Worm (Caenorhabditis elegans) whole organism, L2 larva: Measurements from ENCODE around the gene rps-30.

Source experiments
- nhr-11 ChIP-seq: fragments of 150-350 bp; optimal IDR thresholded peaks from 2 replicates; lab custom pipeline; 2014; ENCODE audit warnings: missing biosample characterization, missing genetic modification characterization
- sem-4 ChIP-seq: fragments of 150-350 bp; optimal IDR thresholded peaks from 2 replicates; lab custom pipeline; 2014; ENCODE audit warnings: missing biosample characterization, missing genetic modification reagents, missing genetic modification characterization
- ztf-4 ChIP-seq: fragments of 150-350 bp; optimal IDR thresholded peaks from 2 replicates; lab custom pipeline; 2014; ENCODE audit warnings: missing biosample characterization, missing genetic modification characterization

- TF ChIP-seq nhr-11 (tag; lab: Kevin White, UChicago) = no peak
- no peak for TF ChIP-seq sem-4 (tag; lab: Kevin White, UChicago)
- no peak for TF ChIP-seq ztf-4 (tag; lab: Kevin White, UChicago)
These were observed 43.2 kb downstream of the rps-30 start for ce11 chrV:7819585-7819984.
